Worm (Caenorhabditis elegans) whole organism, midembryonic: Measurements from ENCODE around the gene ctl-1.

ENCODE experiments used
- T22C8.4 ChIP-seq: fragments of 200-800 bp; sonication (Bioruptor generic); IDR thresholded peaks from 2 replicates; pipeline ENCODE4 v1.3.6; 2022; ENCODE audit warnings: missing genetic modification characterization, missing compliant biosample characterization
- cog-1 ChIP-seq: sonication (generic microtip); optimal IDR thresholded peaks from 2 replicates; lab custom pipeline; 2016; ENCODE audit warnings: missing genetic modification characterization, missing compliant biosample characterization
- flt-1 ChIP-seq: fragments of 200-800 bp; sonication (Bioruptor generic); IDR thresholded peaks from 2 replicates; pipeline ENCODE4 v1.3.6; 2022; ENCODE audit warnings: missing genetic modification characterization, missing compliant biosample characterization
- med-1 ChIP-seq: sonication (generic microtip); optimal IDR thresholded peaks from 2 replicates; lab custom pipeline; 2017; ENCODE audit warnings: missing genetic modification characterization, mild to moderate bottlenecking, missing compliant biosample characterization, antibody characterized with exemption, missing genetic modification reagents; ENCODE audit not compliant: insufficient read depth
- ref-1 ChIP-seq: fragments of 200-800 bp; sonication (Bioruptor generic); conservative IDR thresholded peaks from 2 replicates; pipeline ENCODE4 v1.3.6; 2022; ENCODE audit warnings: missing genetic modification reagents, missing genetic modification characterization, missing compliant biosample characterization
- ztf-29 ChIP-seq: fragments of 200-800 bp; sonication (Bioruptor generic); IDR thresholded peaks from 2 replicates; pipeline ENCODE4 v1.3.6; 2022; ENCODE audit warnings: missing genetic modification reagents, missing genetic modification characterization, missing compliant biosample characterization

ce11 chrII:14299254-14299759, 6.8 kb downstream of the ctl-1 start:
- TF ChIP-seq flt-1 (GFP tag; lab: Robert Waterston, UW) (no peak), cog-1 (no peak), T22C8.4 (GFP tag; lab: Robert Waterston, UW) (no peak), ztf-29 (GFP tag; lab: Robert Waterston, UW) (no peak), ref-1 (GFP tag; lab: Robert Waterston, UW) (no peak), med-1 (GFP tag; lab: Kevin White, UChicago) (no peak)
